Worm (Caenorhabditis elegans): Measurements from ENCODE around the gene dhs-25.
A peak's percentile ranks its signal among the peaks of the same experiment; 100 is the strongest.

The dhs-25 gene

DNA sequence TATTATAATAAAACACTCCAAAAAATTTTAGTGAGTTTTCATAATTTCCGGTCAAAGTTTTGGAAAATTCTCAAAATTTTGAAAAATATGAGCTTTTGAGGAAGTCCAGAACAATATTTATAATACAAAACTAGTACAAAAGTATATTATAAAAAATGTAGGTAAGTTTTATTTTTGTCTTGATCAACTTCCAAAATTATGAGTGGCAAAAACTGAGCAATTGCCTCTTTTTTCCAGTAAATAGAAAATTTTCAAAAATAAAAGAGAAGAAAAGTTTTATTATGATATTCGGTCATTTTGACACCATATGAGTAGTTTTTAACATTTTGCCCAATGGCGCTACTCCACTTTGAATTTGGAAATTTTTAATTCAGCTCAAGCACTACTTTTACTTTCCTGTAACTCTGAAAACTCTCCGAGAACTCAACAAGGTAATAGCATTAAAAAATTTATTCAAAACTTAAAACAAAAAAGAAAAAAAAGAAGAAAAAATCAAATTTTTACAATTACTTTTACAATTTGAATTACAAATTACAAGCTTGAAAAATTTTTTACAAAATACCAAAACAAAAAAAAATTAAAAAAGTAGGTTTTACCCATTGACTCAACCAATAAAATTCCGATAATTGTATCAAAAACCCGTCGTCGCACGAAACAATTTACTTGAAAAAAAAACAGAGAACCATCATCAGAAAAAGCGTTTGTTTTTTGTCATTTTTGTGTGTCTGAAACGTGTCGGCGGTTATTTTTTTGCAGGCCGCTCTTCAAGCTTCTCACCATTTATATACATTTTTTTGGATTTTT is 17.6 kb downstream of the dhs-25 start:
- TF ChIP-seq lsy-12 (tag; optimal IDR thresholded peaks at IDR 0.05) (peak; percentile 66), pqm-1 (tag; optimal IDR thresholded peaks at IDR 0.05) (peak; percentile 53), ceh-28 (tag; optimal IDR thresholded peaks at IDR 0.05) (peak; percentile 28), fkh-2 (tag; optimal IDR thresholded peaks at IDR 0.05) (no peak), nhr-23 (tag; optimal IDR thresholded peaks at IDR 0.05) (peak; percentile 11), aly-2 (tag; optimal IDR thresholded peaks at IDR 0.05) (no peak), nhr-12 (tag; optimal IDR thresholded peaks at IDR 0.05) (no peak), egl-5 (tag; optimal IDR thresholded peaks at IDR 0.05) (no peak), ama-1 (optimal IDR thresholded peaks at IDR 0.05) (peak; percentile 39), pha-4 (tag; optimal IDR thresholded peaks at IDR 0.05) (peak; percentile 92), ztf-4 (tag; optimal IDR thresholded peaks at IDR 0.05) (peak; percentile 89), tbx-2 (tag; optimal IDR thresholded peaks at IDR 0.05) (no peak), jun-1 (tag; optimal IDR thresholded peaks at IDR 0.05) (peak; percentile 79), nhr-43 (tag; optimal IDR thresholded peaks at IDR 0.05; ENCODE audit: poor library complexity, severe bottlenecking) (peak; percentile 5)

DNA sequence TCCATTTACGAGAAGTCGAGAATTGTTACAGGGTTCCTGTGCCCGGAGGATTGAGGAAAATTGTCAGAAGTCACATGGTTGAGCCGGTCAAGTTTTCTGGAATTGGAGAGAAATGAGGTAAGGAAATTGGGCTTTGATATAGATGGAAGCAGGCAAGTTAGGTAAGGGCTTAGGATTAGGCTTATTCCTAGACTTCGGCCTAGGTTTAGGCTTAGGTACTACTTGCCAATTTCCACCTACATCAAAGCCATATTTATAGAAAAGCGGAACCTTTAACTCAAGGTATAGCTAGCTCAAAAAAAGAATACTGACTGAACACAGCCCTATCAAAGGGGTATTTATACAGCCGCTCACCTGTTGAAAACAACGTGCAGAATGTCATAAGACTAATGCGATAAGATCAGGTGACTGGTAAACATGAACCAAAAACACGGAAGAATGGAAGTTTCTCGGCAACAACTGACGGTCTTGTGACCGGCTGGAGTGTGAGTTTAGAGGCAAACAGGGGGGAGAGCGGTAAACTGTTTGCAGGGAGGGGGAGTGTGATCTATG is 18.3 kb downstream of the dhs-25 start:
- peak in 1 of 2 experiments; percentile 66 for TF ChIP-seq eor-1 (tag; optimal IDR thresholded peaks at IDR 0.05)
- TF ChIP-seq elt-2 (tag; optimal IDR thresholded peaks at IDR 0.05) = peak; percentile 93
- TF ChIP-seq ceh-28 (tag; optimal IDR thresholded peaks at IDR 0.05) = peak; percentile 66
- no peak for TF ChIP-seq zag-1 (tag; optimal IDR thresholded peaks at IDR 0.05)
- TF ChIP-seq sea-2 (GFP tag; optimal IDR thresholded peaks at IDR 0.05) = no peak
- TF ChIP-seq nhr-11 (tag; optimal IDR thresholded peaks at IDR 0.05) = peak; percentile 87
- peak; percentile 94 for TF ChIP-seq jun-1 (tag; optimal IDR thresholded peaks at IDR 0.05)
- TF ChIP-seq R02D3.7 (tag; optimal IDR thresholded peaks at IDR 0.05) = peak; percentile 26
- TF ChIP-seq elt-1 (tag; optimal IDR thresholded peaks at IDR 0.05) = peak; percentile 62
- TF ChIP-seq lin-15B (tag; optimal IDR thresholded peaks at IDR 0.05) = peak; percentile 27
- TF ChIP-seq egl-5 (tag; optimal IDR thresholded peaks at IDR 0.05) = peak; percentile 40
- TF ChIP-seq aly-2 (tag; optimal IDR thresholded peaks at IDR 0.05) = no peak
- peak; percentile 60 for TF ChIP-seq lsy-12 (tag; optimal IDR thresholded peaks at IDR 0.05)
- no peak for TF ChIP-seq nhr-77 (tag; optimal IDR thresholded peaks at IDR 0.05)
- TF ChIP-seq lin-39 (tag; optimal IDR thresholded peaks at IDR 0.05) = peak; percentile 21
- TF ChIP-seq pha-4 (tag; optimal IDR thresholded peaks at IDR 0.05) = peak; percentile 100
- peak; percentile 83 for TF ChIP-seq nhr-43 (tag; optimal IDR thresholded peaks at IDR 0.05; ENCODE audit: poor library complexity, severe bottlenecking)
- peak; percentile 83 for TF ChIP-seq nhr-25 (tag; optimal IDR thresholded peaks at IDR 0.05)
- peak; percentile 20 for TF ChIP-seq skn-1 (tag; optimal IDR thresholded peaks at IDR 0.05)
- no peak for TF ChIP-seq fkh-10 (GFP tag; optimal IDR thresholded peaks at IDR 0.05)
- peak; percentile 31 for TF ChIP-seq tbx-2 (tag; optimal IDR thresholded peaks at IDR 0.05)
- TF ChIP-seq nhr-237 (tag; optimal IDR thresholded peaks at IDR 0.05) = no peak
- TF ChIP-seq ceh-9 (tag; optimal IDR thresholded peaks at IDR 0.05) = no peak
- TF ChIP-seq pqm-1 (tag; optimal IDR thresholded peaks at IDR 0.05) = peak; percentile 95
- peak; percentile 9 for TF ChIP-seq mdl-1 (tag; optimal IDR thresholded peaks at IDR 0.05)
- peak; percentile 49 for TF ChIP-seq nfya-1 (tag; optimal IDR thresholded peaks at IDR 0.05; ENCODE audit: insufficient read depth)
- peak; percentile 100 for TF ChIP-seq ama-1 (optimal IDR thresholded peaks at IDR 0.05)
- TF ChIP-seq nhr-23 (tag; optimal IDR thresholded peaks at IDR 0.05) = peak; percentile 77

DNA sequence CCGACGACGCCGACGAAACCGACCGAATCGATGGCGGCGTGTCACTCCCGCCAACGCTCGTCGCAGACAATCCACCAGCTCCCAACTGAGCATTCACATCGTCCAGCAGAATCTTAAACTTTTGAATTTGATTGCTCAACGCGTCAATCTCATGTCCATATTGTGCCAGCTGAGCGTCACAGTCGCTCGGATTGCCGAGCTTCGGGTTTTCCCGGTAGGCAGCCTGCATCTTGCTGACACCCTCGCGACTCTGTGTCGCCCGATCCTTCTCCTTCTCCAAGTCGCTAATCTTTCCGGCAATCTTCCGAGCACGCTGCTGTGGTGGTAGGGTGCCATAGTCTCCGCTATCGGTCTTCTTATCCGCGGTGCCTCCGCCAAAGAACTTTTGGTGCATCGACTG is 26.0 kb downstream of the dhs-25 start:
- TF ChIP-seq elt-2 (tag; optimal IDR thresholded peaks at IDR 0.05) = no peak

DNA sequence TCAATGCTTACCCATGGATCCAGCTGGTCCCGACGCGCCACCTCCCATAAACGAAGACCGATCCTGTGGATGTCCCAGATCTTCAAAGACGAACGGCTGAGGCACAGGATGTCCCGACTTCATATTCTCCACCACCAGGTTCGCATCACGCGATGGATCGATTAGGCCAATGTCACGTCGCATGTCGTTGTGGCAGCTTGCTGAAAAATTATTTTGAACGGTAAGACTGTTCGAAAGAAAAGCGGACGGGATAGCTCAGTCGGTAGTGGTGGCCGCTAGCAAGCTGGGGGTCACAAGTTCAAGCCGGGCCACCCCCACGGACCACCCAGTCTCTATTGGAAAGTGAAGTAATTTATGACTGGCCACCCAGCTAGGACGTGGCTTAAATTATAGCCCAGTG is 26.8 kb downstream of the dhs-25 start:
- TF ChIP-seq nhr-43 (tag; optimal IDR thresholded peaks at IDR 0.05; ENCODE audit: poor library complexity, severe bottlenecking) = no peak
- TF ChIP-seq nhr-23 (tag; optimal IDR thresholded peaks at IDR 0.05) = no peak
- no peak for TF ChIP-seq egl-27 (tag; optimal IDR thresholded peaks at IDR 0.05)
- no peak for TF ChIP-seq hmg-11 (tag; optimal IDR thresholded peaks at IDR 0.05)
- no peak for TF ChIP-seq fkh-2 (tag; optimal IDR thresholded peaks at IDR 0.05)
- TF ChIP-seq ZK546.5 (tag; optimal IDR thresholded peaks at IDR 0.05) = no peak
- TF ChIP-seq fkh-10 (GFP tag; optimal IDR thresholded peaks at IDR 0.05) = no peak
